Fruit fly (Drosophila melanogaster): ENCODE results near the gene Eogt.

Eogt gene

dm6 chr2L:2364200-2364754 is 16.6 kb upstream of the Eogt start (continued):
- TF ChIP-seq ci (GFP tag; IDR thresholded peaks at IDR 0.05) = peak; percentile 5; the same call in 2 of the 3 replicates
- no peak for TF ChIP-seq CG1792 (GFP tag; optimal IDR thresholded peaks at IDR 0.05)
- peak; percentile 68 for TF ChIP-seq YL-1 (GFP tag; optimal IDR thresholded peaks at IDR 0.05)
- no peak for TF ChIP-seq NfI (GFP tag; optimal IDR thresholded peaks at IDR 0.05)
- TF ChIP-seq CG3995 (GFP tag; optimal IDR thresholded peaks at IDR 0.05) = no peak
- no peak for TF ChIP-seq CTCF (GFP tag; optimal IDR thresholded peaks at IDR 0.05)
- no peak for TF ChIP-seq Pdp1 (GFP tag; optimal IDR thresholded peaks at IDR 0.05)
- no peak for TF ChIP-seq psq (GFP tag; optimal IDR thresholded peaks at IDR 0.05)
- no peak for TF ChIP-seq yki (optimal IDR thresholded peaks at IDR 0.05)
- peak; percentile 44; the same call in 2 of the 3 replicates for TF ChIP-seq HLH4C (GFP tag; IDR thresholded peaks at IDR 0.05; ENCODE audit: partially characterized antibody)
- no peak for TF ChIP-seq cad (GFP tag; optimal IDR thresholded peaks at IDR 0.05)
- 0 out of 2 replicates have a peak, but pooled peaks have one; percentile 15 for TF ChIP-seq GATAe (GFP tag; conservative IDR thresholded peaks at IDR 0.05)
- no peak for TF ChIP-seq CG5245 (GFP tag; optimal IDR thresholded peaks at IDR 0.05)
- no peak for TF ChIP-seq corto (GFP tag; optimal IDR thresholded peaks at IDR 0.05)
- TF ChIP-seq D19B (GFP tag; optimal IDR thresholded peaks at IDR 0.05) = no peak
- TF ChIP-seq sr (GFP tag; IDR thresholded peaks at IDR 0.05) = peak; percentile 39; the same call in 1 of the 3 replicates
- TF ChIP-seq hkb (optimal IDR thresholded peaks at IDR 0.05) = no peak
- TF ChIP-seq hkb (GFP tag; IDR thresholded peaks at IDR 0.05) = peak; percentile 25; the same call in 1 of the 2 replicates
- TF ChIP-seq CG16815 (GFP tag; optimal IDR thresholded peaks at IDR 0.05) = no peak
- TF ChIP-seq vnd (GFP tag; IDR thresholded peaks at IDR 0.05; ENCODE audit: partially characterized antibody) = peak; percentile 66
- TF ChIP-seq Gsc (GFP tag; IDR thresholded peaks at IDR 0.05) = no peak
- peak; percentile 60 for TF ChIP-seq Deaf1 (tag; optimal IDR thresholded peaks at IDR 0.05)
- TF ChIP-seq disco-r (GFP tag; optimal IDR thresholded peaks at IDR 0.05) = no peak
- TF ChIP-seq CG13296 (GFP tag; optimal IDR thresholded peaks at IDR 0.05) = no peak
- TF ChIP-seq B-H2 (GFP tag; optimal IDR thresholded peaks at IDR 0.05) = no peak
- TF ChIP-seq lilli (GFP tag; optimal IDR thresholded peaks at IDR 0.05) = no peak
- no peak for TF ChIP-seq CG14710 (tag; optimal IDR thresholded peaks at IDR 0.05)
- no peak for TF ChIP-seq Spps (tag; optimal IDR thresholded peaks at IDR 0.05)
- TF ChIP-seq inv (GFP tag; IDR thresholded peaks at IDR 0.05; ENCODE audit: partially characterized antibody) = 0 out of 2 replicates have a peak, but pooled peaks have one; percentile 28
- TF ChIP-seq Optix (GFP tag; IDR thresholded peaks at IDR 0.05) = no peak
- TF ChIP-seq bab2 (GFP tag; optimal IDR thresholded peaks at IDR 0.05) = no peak
- no peak for TF ChIP-seq CG9727 (GFP tag; optimal IDR thresholded peaks at IDR 0.05)
- no peak for TF ChIP-seq Nf-YB (GFP tag; optimal IDR thresholded peaks at IDR 0.05)
- TF ChIP-seq p53 (GFP tag; optimal IDR thresholded peaks at IDR 0.05) = no peak
- TF ChIP-seq CG10321 (GFP tag; IDR thresholded peaks at IDR 0.05) = peak; percentile 98
- no peak for TF ChIP-seq Awh (GFP tag; IDR thresholded peaks at IDR 0.05)
- TF ChIP-seq Hr78 (GFP tag; optimal IDR thresholded peaks at IDR 0.05) = no peak
- TF ChIP-seq Trl (optimal IDR thresholded peaks at IDR 0.05) = peak in 1 of 2 experiments; percentile 21
- TF ChIP-seq Trl (GFP tag; optimal IDR thresholded peaks at IDR 0.05) = peak; percentile 20
- TF ChIP-seq Mrtf (GFP tag; IDR thresholded peaks at IDR 0.05) = no peak
- peak; percentile 95 for TF ChIP-seq CG4707 (GFP tag; optimal IDR thresholded peaks at IDR 0.05)
- no peak for TF ChIP-seq sima (GFP tag; optimal IDR thresholded peaks at IDR 0.05)
- no peak for TF ChIP-seq grn (GFP tag; optimal IDR thresholded peaks at IDR 0.05)
- TF ChIP-seq CoRest (tag; optimal IDR thresholded peaks at IDR 0.05) = no peak
- TF ChIP-seq eve (GFP tag; optimal IDR thresholded peaks at IDR 0.05) = no peak
- no peak for TF ChIP-seq CG3407 (GFP tag; optimal IDR thresholded peaks at IDR 0.05)
- TF ChIP-seq her (GFP tag; optimal IDR thresholded peaks at IDR 0.05) = peak; percentile 6
- no peak for TF ChIP-seq ind (GFP tag; optimal IDR thresholded peaks at IDR 0.05)
- no peak for TF ChIP-seq Hr3 (GFP tag; optimal IDR thresholded peaks at IDR 0.05)
- TF ChIP-seq tna (GFP tag; IDR thresholded peaks at IDR 0.05; ENCODE audit: partially characterized antibody) = peak; percentile 20; the same call in 1 of the 2 replicates
- no peak for TF ChIP-seq ash1 (GFP tag; optimal IDR thresholded peaks at IDR 0.05)
- peak; percentile 88 for TF ChIP-seq CG4282 (GFP tag; optimal IDR thresholded peaks at IDR 0.05)

All from whole organism, embryonic.